Worm (Caenorhabditis elegans) whole organism, late embryonic: ENCODE measurements around the gene R11E3.19.

Source experiments
- K02D7.2 ChIP-seq: sonication (generic microtip); optimal IDR thresholded peaks from 2 replicates; lab custom pipeline; 2017; ENCODE audit warnings: mild to moderate bottlenecking, missing genetic modification characterization, missing compliant biosample characterization
- ceh-34 ChIP-seq: sonication (generic microtip); optimal IDR thresholded peaks from 2 replicates; lab custom pipeline; 2016; ENCODE audit warnings: mild to moderate bottlenecking, missing genetic modification characterization, missing compliant biosample characterization

DNA sequence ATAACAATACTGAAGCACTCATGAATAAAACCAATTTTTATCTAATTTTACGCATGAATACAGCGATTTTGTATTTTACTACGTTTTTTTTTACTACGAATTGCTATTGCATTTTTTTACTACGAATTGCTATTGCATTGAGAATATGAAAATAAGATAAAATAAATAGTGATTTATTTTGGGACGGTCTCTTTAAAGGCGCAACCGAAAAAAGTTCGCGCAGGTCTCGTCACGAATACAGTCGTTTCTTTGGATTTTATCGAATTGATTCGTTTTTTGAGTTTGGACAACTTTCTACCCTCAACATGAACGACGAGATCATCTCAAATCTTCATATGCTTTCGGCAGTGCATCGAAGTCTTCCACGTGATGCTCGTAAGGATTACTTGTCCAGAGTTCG lies 24.1 kb downstream of the R11E3.19 start, which contains the start of gene Y17G9B.4:
- TF ChIP-seq ceh-34 (no peak), K02D7.2 (no peak)
